Worm (Caenorhabditis elegans) whole organism, midembryonic: ENCODE measurements around the gene nnt-1.
A peak's percentile ranks its signal among the peaks of the same experiment; 100 is the strongest.

Experiments
- T22C8.4 ChIP-seq: fragments of 200-800 bp; sonication (Bioruptor generic); IDR thresholded peaks from 2 replicates; pipeline ENCODE4 v1.3.6; 2022; ENCODE audit warnings: missing genetic modification characterization, missing compliant biosample characterization
- cog-1 ChIP-seq: sonication (generic microtip); optimal IDR thresholded peaks from 2 replicates; lab custom pipeline; 2016; ENCODE audit warnings: missing genetic modification characterization, missing compliant biosample characterization
- flt-1 ChIP-seq: fragments of 200-800 bp; sonication (Bioruptor generic); IDR thresholded peaks from 2 replicates; pipeline ENCODE4 v1.3.6; 2022; ENCODE audit warnings: missing genetic modification characterization, missing compliant biosample characterization
- klf-2 ChIP-seq: fragments of 200-800 bp; sonication (Bioruptor generic); conservative IDR thresholded peaks from 2 replicates; pipeline ENCODE4 v1.3.6; 2022; ENCODE audit warnings: missing genetic modification reagents, missing genetic modification characterization, missing compliant biosample characterization
- med-1 ChIP-seq: sonication (generic microtip); optimal IDR thresholded peaks from 2 replicates; lab custom pipeline; 2017; ENCODE audit warnings: missing genetic modification characterization, mild to moderate bottlenecking, missing compliant biosample characterization, antibody characterized with exemption, missing genetic modification reagents; ENCODE audit not compliant: insufficient read depth
- ref-1 ChIP-seq: fragments of 200-800 bp; sonication (Bioruptor generic); conservative IDR thresholded peaks from 2 replicates; pipeline ENCODE4 v1.3.6; 2022; ENCODE audit warnings: missing genetic modification reagents, missing genetic modification characterization, missing compliant biosample characterization
- tab-1 ChIP-seq: fragments of 200-800 bp; sonication (Bioruptor generic); IDR thresholded peaks from 2 replicates; pipeline ENCODE4 v1.3.6; 2022; ENCODE audit warnings: missing genetic modification characterization, missing compliant biosample characterization
- ztf-23 ChIP-seq: fragments of 200-800 bp; sonication (Bioruptor generic); IDR thresholded peaks from 2 replicates; pipeline ENCODE4 v1.3.6; 2022; ENCODE audit warnings: missing genetic modification reagents, missing genetic modification characterization, missing compliant biosample characterization
- ztf-29 ChIP-seq: fragments of 200-800 bp; sonication (Bioruptor generic); IDR thresholded peaks from 2 replicates; pipeline ENCODE4 v1.3.6; 2022; ENCODE audit warnings: missing genetic modification reagents, missing genetic modification characterization, missing compliant biosample characterization

The nnt-1 gene

ce11 chrX:6122026-6122425 is at the start of gene nnt-1:
Gene nnt-1, plus strand, starts transcription at chrX:6122311.
- no peak for TF ChIP-seq tab-1
- TF ChIP-seq flt-1 (GFP tag; lab: Robert Waterston, UW), result no peak
- TF ChIP-seq T22C8.4 (GFP tag; lab: Robert Waterston, UW), result no peak
- no peak for TF ChIP-seq ref-1 (GFP tag; lab: Robert Waterston, UW)
- TF ChIP-seq ztf-29 (GFP tag; lab: Robert Waterston, UW), result no peak
- TF ChIP-seq cog-1 (tag; lab: Kevin White, UChicago), result no peak

ce11 chrX:6075209-6075608 is 46.9 kb upstream of the nnt-1 start, which contains the start of gene lgc-58:
Gene lgc-58, plus strand, starts transcription at chrX:6075509.
- no peak for TF ChIP-seq klf-2 (GFP tag; lab: Robert Waterston, UW)
- TF ChIP-seq T22C8.4 (GFP tag; lab: Robert Waterston, UW), result no peak
- no peak for TF ChIP-seq ztf-29 (GFP tag; lab: Robert Waterston, UW)

- TF ChIP-seq ref-1 (GFP tag; lab: Robert Waterston, UW) (no peak), flt-1 (GFP tag; lab: Robert Waterston, UW) (no peak), klf-2 (GFP tag; lab: Robert Waterston, UW) (no peak), tab-1 (no peak), T22C8.4 (GFP tag; lab: Robert Waterston, UW) (no peak), med-1 (GFP tag; lab: Kevin White, UChicago) (no peak), ztf-23 (GFP tag; lab: Robert Waterston, UW) (no peak), ztf-29 (GFP tag; lab: Robert Waterston, UW) (no peak), cog-1 (tag; lab: Kevin White, UChicago) (no peak)
Observed at ce11 chrX:6081793-6082192, 40.3 kb upstream of the nnt-1 start.

ce11 chrX:6082660-6083059 is 39.5 kb upstream of the nnt-1 start, which contains the start of gene C45B2.3:
Gene C45B2.3, plus strand, starts transcription at chrX:6082960.
- TF ChIP-seq med-1 (GFP tag; lab: Kevin White, UChicago) (no peak), flt-1 (GFP tag; lab: Robert Waterston, UW) (no peak), ztf-29 (GFP tag; lab: Robert Waterston, UW) (no peak)

ce11 chrX:6084439-6084838 is 37.7 kb upstream of the nnt-1 start, which contains the start of gene C45B2.2:
Gene C45B2.2, plus strand, starts transcription at chrX:6084739.
- TF ChIP-seq ztf-23 (GFP tag; lab: Robert Waterston, UW) (no peak), flt-1 (GFP tag; lab: Robert Waterston, UW) (no peak), tab-1 (no peak), med-1 (GFP tag; lab: Kevin White, UChicago) (no peak), cog-1 (tag; lab: Kevin White, UChicago) (no peak)

ce11 chrX:6085824-6086223 is 36.3 kb upstream of the nnt-1 start, which contains the start of gene C45B2.1:
Gene C45B2.1, plus strand, starts transcription at chrX:6086124.
- no peak for TF ChIP-seq cog-1 (tag; lab: Kevin White, UChicago)
- TF ChIP-seq flt-1 (GFP tag; lab: Robert Waterston, UW), result no peak
- TF ChIP-seq ztf-29 (GFP tag; lab: Robert Waterston, UW), result no peak

- TF ChIP-seq tab-1, result no peak
- no peak for TF ChIP-seq klf-2 (GFP tag; lab: Robert Waterston, UW)
- no peak for TF ChIP-seq cog-1 (tag; lab: Kevin White, UChicago)
- TF ChIP-seq ref-1 (GFP tag; lab: Robert Waterston, UW), result no peak
- no peak for TF ChIP-seq ztf-29 (GFP tag; lab: Robert Waterston, UW)
- no peak for TF ChIP-seq med-1 (GFP tag; lab: Kevin White, UChicago)
- TF ChIP-seq T22C8.4 (GFP tag; lab: Robert Waterston, UW), result no peak
- no peak for TF ChIP-seq ztf-23 (GFP tag; lab: Robert Waterston, UW)
- TF ChIP-seq flt-1 (GFP tag; lab: Robert Waterston, UW), result no peak
Observed at ce11 chrX:6087676-6088075, 34.4 kb upstream of the nnt-1 start, which contains the start of gene C45B2.8. Gene C45B2.8, plus strand, starts transcription at chrX:6087976.

ce11 chrX:6088718-6089117 is 33.4 kb upstream of the nnt-1 start:
- TF ChIP-seq ref-1 (GFP tag; lab: Robert Waterston, UW) (no peak), T22C8.4 (GFP tag; lab: Robert Waterston, UW) (no peak), klf-2 (GFP tag; lab: Robert Waterston, UW) (no peak), cog-1 (tag; lab: Kevin White, UChicago) (no peak), flt-1 (GFP tag; lab: Robert Waterston, UW) (no peak), med-1 (GFP tag; lab: Kevin White, UChicago) (no peak), ztf-23 (GFP tag; lab: Robert Waterston, UW) (no peak), ztf-29 (GFP tag; lab: Robert Waterston, UW) (no peak), tab-1 (no peak)

- TF ChIP-seq ref-1 (GFP tag; lab: Robert Waterston, UW), result no peak
- no peak for TF ChIP-seq ztf-23 (GFP tag; lab: Robert Waterston, UW)
- no peak for TF ChIP-seq tab-1
- no peak for TF ChIP-seq klf-2 (GFP tag; lab: Robert Waterston, UW)
- no peak for TF ChIP-seq ztf-29 (GFP tag; lab: Robert Waterston, UW)
Observed at ce11 chrX:6090779-6091178, 31.3 kb upstream of the nnt-1 start.

- no peak for TF ChIP-seq T22C8.4 (GFP tag; lab: Robert Waterston, UW)
- peak; percentile 91 for TF ChIP-seq flt-1 (GFP tag; lab: Robert Waterston, UW)
- TF ChIP-seq ref-1 (GFP tag; lab: Robert Waterston, UW), result no peak
- TF ChIP-seq med-1 (GFP tag; lab: Kevin White, UChicago), result no peak
- no peak for TF ChIP-seq klf-2 (GFP tag; lab: Robert Waterston, UW)
- 0 out of 2 replicates have a peak, but pooled peaks have one; percentile 14 for TF ChIP-seq tab-1
- TF ChIP-seq cog-1 (tag; lab: Kevin White, UChicago), result peak; percentile 82
- no peak for TF ChIP-seq ztf-29 (GFP tag; lab: Robert Waterston, UW)
- peak; percentile 70; the same call in 1 of the 2 replicates for TF ChIP-seq ztf-23 (GFP tag; lab: Robert Waterston, UW)
Observed at ce11 chrX:6091967-6092366, 30.1 kb upstream of the nnt-1 start, which contains the start of gene hsp-3. Gene hsp-3, minus strand, starts transcription at chrX:6092124.
